Fruit fly (Drosophila melanogaster): ENCODE data around the gene CG14153.

dm6 chr3L:10641589-10641988 is 1.7 kb upstream of the CG14153 start, which contains the start of gene CG14154:
- TF ChIP-seq CG8478 (optimal IDR thresholded peaks at IDR 0.05), result no peak
- no peak for TF ChIP-seq CTCF (optimal IDR thresholded peaks at IDR 0.05)

Measured in S2 (cell line).